Worm (Caenorhabditis elegans) whole organism, L4/young adult: ENCODE data around the gene F38B7.11.

Source experiments
- W03F9.2 ChIP-seq: fragments of 150-350 bp; optimal IDR thresholded peaks from 2 replicates; lab custom pipeline; 2014; ENCODE audit warnings: missing biosample characterization, missing genetic modification characterization
- him-1 ChIP-seq: sonication (generic microtip); optimal IDR thresholded peaks from 2 replicates; lab custom pipeline; 2016; ENCODE audit warnings: missing genotype, missing genetic modification reagents, missing genetic modification characterization, missing compliant biosample characterization

ce11 chrV:11572803-11573490 is 26.1 kb downstream of the F38B7.11 start, which contains the start of the genes H12C20.7 and nhr-68:
- TF ChIP-seq W03F9.2 (tag; lab: Kevin White, UChicago) (peak; percentile 60), him-1 (tag; lab: Kevin White, UChicago) (no peak)
